Worm (Caenorhabditis elegans): ENCODE data around the gene srj-13.

The srj-13 gene

ce11 chrV:7364059-7364458 is 38.4 kb upstream of the srj-13 start, which contains the start of gene cyp-35A2:
cyp-35A2 (minus strand) TSS chrV:7364182.
- TF ChIP-seq elt-2 (tag; optimal IDR thresholded peaks at IDR 0.05) = peak; percentile 86
- TF ChIP-seq pqm-1 (tag; optimal IDR thresholded peaks at IDR 0.05) = peak; percentile 79
- TF ChIP-seq ceh-82 (tag; optimal IDR thresholded peaks at IDR 0.05) = no peak

ce11 chrV:7364951-7365350 is 37.5 kb upstream of the srj-13 start, which contains the start of gene exc-13:
exc-13 (plus strand) TSS chrV:7365251.
- TF ChIP-seq ZK546.5 (tag; optimal IDR thresholded peaks at IDR 0.05) (no peak), lin-39 (tag; optimal IDR thresholded peaks at IDR 0.05) (peak; percentile 2), ceh-16 (tag; optimal IDR thresholded peaks at IDR 0.05) (no peak), jun-1 (tag; optimal IDR thresholded peaks at IDR 0.05) (no peak), nhr-25 (tag; optimal IDR thresholded peaks at IDR 0.05) (no peak)

ce11 chrV:7369578-7369977 is 32.9 kb upstream of the srj-13 start, which contains the start of gene srj-14:
srj-14 (plus strand) TSS chrV:7369708.
- TF ChIP-seq nhr-67 (tag; optimal IDR thresholded peaks at IDR 0.05) (no peak), unc-62 (GFP tag; optimal IDR thresholded peaks at IDR 0.05) (no peak), ceh-28 (tag; optimal IDR thresholded peaks at IDR 0.05) (no peak), elt-1 (tag; optimal IDR thresholded peaks at IDR 0.05) (no peak), nhr-12 (tag; optimal IDR thresholded peaks at IDR 0.05) (no peak), pqm-1 (tag; optimal IDR thresholded peaks at IDR 0.05) (no peak), ceh-9 (tag; optimal IDR thresholded peaks at IDR 0.05) (no peak), lsy-12 (tag; optimal IDR thresholded peaks at IDR 0.05) (no peak), eor-1 (tag; optimal IDR thresholded peaks at IDR 0.05) (no peak), nhr-25 (tag; optimal IDR thresholded peaks at IDR 0.05) (no peak), elt-2 (tag; optimal IDR thresholded peaks at IDR 0.05) (no peak), elt-3 (tag; optimal IDR thresholded peaks at IDR 0.05) (no peak)

- TF ChIP-seq daf-12 (tag; optimal IDR thresholded peaks at IDR 0.05) (no peak), nhr-67 (tag; optimal IDR thresholded peaks at IDR 0.05) (no peak)
Observed at ce11 chrV:7374090-7374489, 28.4 kb upstream of the srj-13 start, which contains the start of gene srx-56. srx-56 (plus strand) TSS chrV:7374390.

- TF ChIP-seq lin-15B (tag; optimal IDR thresholded peaks at IDR 0.05) (no peak), tbx-2 (tag; optimal IDR thresholded peaks at IDR 0.05) (no peak), pqm-1 (tag; optimal IDR thresholded peaks at IDR 0.05) (no peak), nhr-77 (tag; optimal IDR thresholded peaks at IDR 0.05) (no peak), ZK546.5 (tag; optimal IDR thresholded peaks at IDR 0.05) (no peak), egl-27 (tag; optimal IDR thresholded peaks at IDR 0.05) (no peak), R02D3.7 (tag; optimal IDR thresholded peaks at IDR 0.05) (no peak), daf-12 (tag; optimal IDR thresholded peaks at IDR 0.05) (no peak)
Observed at ce11 chrV:7379384-7379783, 23.1 kb upstream of the srj-13 start, which contains the start of gene srsx-24. srsx-24 (minus strand) TSS chrV:7379484.

- no peak for TF ChIP-seq ama-1 (optimal IDR thresholded peaks at IDR 0.05)
- TF ChIP-seq sea-2 (GFP tag; optimal IDR thresholded peaks at IDR 0.05) = no peak
- no peak for TF ChIP-seq ceh-28 (tag; optimal IDR thresholded peaks at IDR 0.05)
- TF ChIP-seq fkh-2 (tag; optimal IDR thresholded peaks at IDR 0.05) = no peak
- no peak for TF ChIP-seq elt-3 (tag; optimal IDR thresholded peaks at IDR 0.05)
- TF ChIP-seq daf-12 (tag; optimal IDR thresholded peaks at IDR 0.05) = no peak
- TF ChIP-seq unc-62 (GFP tag; optimal IDR thresholded peaks at IDR 0.05) = no peak
- TF ChIP-seq zag-1 (tag; optimal IDR thresholded peaks at IDR 0.05) = no peak
- TF ChIP-seq elt-2 (tag; optimal IDR thresholded peaks at IDR 0.05) = no peak
- no peak for TF ChIP-seq nhr-237 (tag; optimal IDR thresholded peaks at IDR 0.05)
- TF ChIP-seq fos-1 (tag; optimal IDR thresholded peaks at IDR 0.05) = no peak
Observed at ce11 chrV:7381008-7381407, 21.4 kb upstream of the srj-13 start, which contains the start of gene C03G6.17. C03G6.17 (minus strand) TSS chrV:7381108.

ce11 chrV:7386052-7386573 is 16.3 kb upstream of the srj-13 start, which contains the start of gene srp-6:
srp-6 (minus strand) TSS chrV:7386102.
- TF ChIP-seq pha-4 (tag; optimal IDR thresholded peaks at IDR 0.05) (peak; percentile 1), nhr-77 (tag; optimal IDR thresholded peaks at IDR 0.05) (no peak)

Measured in whole organism, L3 larva.